Fruit fly (Drosophila melanogaster) whole organism, adult: ENCODE results near the gene Cpr65Eb.

Experiments used
- CG11617 ChIP-seq: fragments of 200-800 bp; sonication (Bioruptor generic); optimal IDR thresholded peaks from 2 replicates; lab custom pipeline; 2017; ENCODE audit warnings: mild to moderate bottlenecking, missing biosample characterization, missing genetic modification reagents, missing genetic modification characterization
- CG1620 ChIP-seq: fragments of 200-800 bp; sonication (Bioruptor generic); optimal IDR thresholded peaks from 2 replicates; lab custom pipeline; 2016; ENCODE audit warnings: missing biosample characterization, missing genetic modification characterization
- CG5204 ChIP-seq: fragments of 200-800 bp; sonication (Bioruptor generic); optimal IDR thresholded peaks from 2 replicates; lab custom pipeline; 2016; ENCODE audit warnings: missing biosample characterization, missing genetic modification characterization
- CG7045 ChIP-seq: fragments of 200-800 bp; sonication (Bioruptor generic); optimal IDR thresholded peaks from 2 replicates; lab custom pipeline; 2017; ENCODE audit warnings: missing biosample characterization, mild to moderate bottlenecking, missing genetic modification characterization
- CG7101 ChIP-seq: fragments of 200-800 bp; sonication (Bioruptor generic); optimal IDR thresholded peaks from 2 replicates; lab custom pipeline; 2018; ENCODE audit warnings: missing biosample characterization, mild to moderate bottlenecking, missing genetic modification characterization, moderate library complexity
- Clk ChIP-seq: fragments of 200-800 bp; sonication (Bioruptor generic); optimal IDR thresholded peaks from 2 replicates; lab custom pipeline; 2017; ENCODE audit warnings: missing biosample characterization, missing genetic modification characterization
- Crg-1 ChIP-seq: fragments of 200-800 bp; sonication (Bioruptor generic); optimal IDR thresholded peaks from 2 replicates; lab custom pipeline; 2016; ENCODE audit warnings: missing biosample characterization, missing genetic modification characterization
- Hr96 ChIP-seq: fragments of 200-800 bp; sonication (Bioruptor generic); optimal IDR thresholded peaks from 2 replicates; lab custom pipeline; 2016; ENCODE audit warnings: missing biosample characterization, missing genetic modification characterization
- kay ChIP-seq: fragments of 200-800 bp; sonication (Bioruptor generic); peaks from one replicate; lab custom pipeline; 2016; ENCODE audit warnings: missing biosample characterization, missing genetic modification characterization, borderline replicate concordance
- ovo ChIP-seq: fragments of 200-800 bp; sonication (Bioruptor generic); optimal IDR thresholded peaks from 2 replicates; lab custom pipeline; 2016; ENCODE audit warnings: missing biosample characterization, missing genetic modification characterization
- tj ChIP-seq: fragments of 200-800 bp; sonication (Bioruptor generic); optimal IDR thresholded peaks from 3 replicates; lab custom pipeline; 2017; ENCODE audit warnings: missing biosample characterization, mild to moderate bottlenecking, missing genetic modification characterization, moderate library complexity
- toe ChIP-seq: fragments of 200-800 bp; sonication (Bioruptor generic); optimal IDR thresholded peaks from 2 replicates; lab custom pipeline; 2016; ENCODE audit warnings: missing biosample characterization, missing genetic modification characterization

- no peak for TF ChIP-seq CG5204 (GFP tag; lab: Kevin White, UChicago)
- TF ChIP-seq kay (GFP tag; lab: Kevin White, UChicago) = peak; percentile 54
- no peak for TF ChIP-seq Clk
- no peak for TF ChIP-seq CG11617 (GFP tag; lab: Kevin White, UChicago)
- TF ChIP-seq CG7045 (GFP tag; lab: Kevin White, UChicago) = no peak
- no peak for TF ChIP-seq CG1620 (GFP tag; lab: Kevin White, UChicago)
- no peak for TF ChIP-seq toe (GFP tag; lab: Kevin White, UChicago)
- TF ChIP-seq tj (GFP tag; lab: Kevin White, UChicago) = peak; percentile 85
- TF ChIP-seq ovo = no peak
- no peak for TF ChIP-seq CG7101 (tag; lab: Kevin White, UChicago)
- no peak for TF ChIP-seq Crg-1 (GFP tag; lab: Kevin White, UChicago)
- no peak for TF ChIP-seq Hr96 (GFP tag; lab: Kevin White, UChicago)
Observed at dm6 chr3L:7134818-7135217, 46.2 kb upstream of the Cpr65Eb start.
